Worm (Caenorhabditis elegans) whole organism, L3 larva: ENCODE data around the gene grl-31.

Experiments used
- skn-1 ChIP-seq: fragments of 150-350 bp; optimal IDR thresholded peaks from 2 replicates; lab custom pipeline; 2014; ENCODE audit warnings: missing biosample characterization, missing genetic modification characterization
- tbx-2 ChIP-seq: sonication (generic microtip); optimal IDR thresholded peaks from 2 replicates; lab custom pipeline; 2016; ENCODE audit warnings: mild to moderate bottlenecking, missing genetic modification characterization, missing compliant biosample characterization
- unc-62 ChIP-seq: fragments of 150-350 bp; sonication (generic microtip); optimal IDR thresholded peaks from 4 replicates; lab custom pipeline; 2014; ENCODE audit warnings: missing biosample characterization, missing genetic modification reagents, missing genetic modification characterization

ce11 chrV:3579248-3579647, 21.7 kb upstream of the grl-31 start:
- no peak for TF ChIP-seq skn-1 (tag; lab: Kevin White, UChicago)
- TF ChIP-seq tbx-2 (tag; lab: Kevin White, UChicago), result no peak
- no peak for TF ChIP-seq unc-62 (GFP tag; lab: Kevin White, UChicago)
